Worm (Caenorhabditis elegans) whole organism, young adult: ENCODE measurements around the gene idi-1.
A peak's percentile ranks its signal among the peaks of the same experiment; 100 is the strongest.

Experiments
- B0336.3 ChIP-seq: fragments of 200-800 bp; sonication (Bioruptor generic); IDR thresholded peaks from 2 replicates; pipeline ENCODE4 v1.3.6; 2022; ENCODE audit warnings: missing genetic modification characterization, missing compliant biosample characterization
- F10E7.11 ChIP-seq: sonication (generic microtip); optimal IDR thresholded peaks from 2 replicates; lab custom pipeline; 2017; ENCODE audit warnings: mild to moderate bottlenecking, missing genetic modification characterization, moderate library complexity, missing compliant biosample characterization
- F23B12.7 ChIP-seq: sonication (generic microtip); optimal IDR thresholded peaks from 2 replicates; lab custom pipeline; 2017; ENCODE audit warnings: missing genetic modification characterization, mild to moderate bottlenecking, missing compliant biosample characterization, antibody characterized with exemption, moderate library complexity; ENCODE audit not compliant: insufficient read depth
- F39B2.1 ChIP-seq: fragments of 200-800 bp; sonication (Bioruptor generic); IDR thresholded peaks from 2 replicates; pipeline ENCODE4 v1.3.6; 2022; ENCODE audit warnings: missing genetic modification reagents, missing genetic modification characterization, missing compliant biosample characterization
- F55B11.4 ChIP-seq: sonication (generic microtip); optimal IDR thresholded peaks from 2 replicates; lab custom pipeline; 2016; ENCODE audit warnings: missing compliant biosample characterization, missing genetic modification characterization, borderline replicate concordance; ENCODE audit not compliant: insufficient read depth
- F57C9.4 ChIP-seq: sonication (generic microtip); optimal IDR thresholded peaks from 2 replicates; lab custom pipeline; 2017; ENCODE audit warnings: mild to moderate bottlenecking, missing genetic modification characterization, missing compliant biosample characterization
- Y53G8AR.9 ChIP-seq: fragments of 200-800 bp; sonication (Bioruptor generic); conservative IDR thresholded peaks from 2 replicates; pipeline ENCODE4 v1.3.6; 2022; ENCODE audit warnings: missing genetic modification reagents, missing genetic modification characterization, missing compliant biosample characterization
- Y56A3A.18 ChIP-seq: fragments of 200-800 bp; sonication (Bioruptor generic); IDR thresholded peaks from 2 replicates; pipeline ENCODE4 v1.3.6; 2022; ENCODE audit warnings: missing genetic modification reagents, missing genetic modification characterization, missing compliant biosample characterization
- akir-1 ChIP-seq: fragments of 200-800 bp; sonication (Bioruptor generic); optimal IDR thresholded peaks from 2 replicates; lab custom pipeline; 2018; ENCODE audit warnings: mild to moderate bottlenecking, missing genetic modification characterization, moderate library complexity, missing compliant biosample characterization
- atf-7 ChIP-seq: sonication (generic microtip); optimal IDR thresholded peaks from 2 replicates; lab custom pipeline; 2017; ENCODE audit warnings: mild to moderate bottlenecking, missing genetic modification characterization, missing compliant biosample characterization
- athp-1 ChIP-seq: sonication (generic microtip); optimal IDR thresholded peaks from 2 replicates; lab custom pipeline; 2017; ENCODE audit warnings: mild to moderate bottlenecking, missing genetic modification characterization, missing compliant biosample characterization
- attf-5 ChIP-seq: fragments of 200-800 bp; sonication (Bioruptor generic); optimal IDR thresholded peaks from 2 replicates; lab custom pipeline; 2018; ENCODE audit warnings: mild to moderate bottlenecking, missing genetic modification characterization, missing compliant biosample characterization
- ceh-27 ChIP-seq: fragments of 200-800 bp; sonication (Bioruptor generic); optimal IDR thresholded peaks from 2 replicates; lab custom pipeline; 2018; ENCODE audit warnings: mild to moderate bottlenecking, missing genetic modification characterization, moderate library complexity, missing compliant biosample characterization
- ceh-40 ChIP-seq: fragments of 200-800 bp; sonication (Bioruptor generic); IDR thresholded peaks from 2 replicates; pipeline ENCODE4 v1.3.6; 2022; ENCODE audit warnings: missing genetic modification characterization, missing compliant biosample characterization
- dox-1 ChIP-seq: fragments of 200-800 bp; sonication (Bioruptor generic); IDR thresholded peaks from 2 replicates; pipeline ENCODE4 v1.3.6; 2022; ENCODE audit warnings: missing genetic modification reagents, missing genetic modification characterization, missing compliant biosample characterization
- egl-18 ChIP-seq: fragments of 200-800 bp; sonication (Bioruptor generic); IDR thresholded peaks from 2 replicates; pipeline ENCODE4 v1.3.6; 2022; ENCODE audit warnings: missing genetic modification reagents, missing genetic modification characterization, missing compliant biosample characterization
- fkh-3 ChIP-seq: sonication (generic microtip); optimal IDR thresholded peaks from 2 replicates; lab custom pipeline; 2016; ENCODE audit warnings: mild to moderate bottlenecking, missing genetic modification characterization, missing compliant biosample characterization
- gei-17 ChIP-seq: fragments of 200-800 bp; sonication (Bioruptor generic); optimal IDR thresholded peaks from 2 replicates; lab custom pipeline; 2018; ENCODE audit warnings: mild to moderate bottlenecking, missing genetic modification characterization, missing compliant biosample characterization
- him-1 ChIP-seq: sonication (generic microtip); optimal IDR thresholded peaks from 2 replicates; lab custom pipeline; 2016; ENCODE audit warnings: missing genotype, missing genetic modification reagents, missing genetic modification characterization, missing compliant biosample characterization
- hlh-12 ChIP-seq: sonication (generic microtip); optimal IDR thresholded peaks from 2 replicates; lab custom pipeline; 2016; ENCODE audit warnings: missing genetic modification characterization, missing compliant biosample characterization
- hmg-1.2 ChIP-seq: fragments of 200-800 bp; sonication (Bioruptor generic); IDR thresholded peaks from 2 replicates; pipeline ENCODE4 v1.3.6; 2022; ENCODE audit warnings: missing genetic modification reagents, missing genetic modification characterization, missing compliant biosample characterization
- hrde-1 ChIP-seq: sonication (generic microtip); optimal IDR thresholded peaks from 2 replicates; lab custom pipeline; 2016; ENCODE audit warnings: missing genetic modification characterization, mild to moderate bottlenecking, missing compliant biosample characterization, moderate library complexity, missing genotype, missing genetic modification reagents, borderline replicate concordance
- lin-26 ChIP-seq: fragments of 200-800 bp; sonication (Bioruptor generic); IDR thresholded peaks from 2 replicates; pipeline ENCODE4 v1.3.6; 2022; ENCODE audit warnings: missing genetic modification reagents, missing genetic modification characterization, missing compliant biosample characterization
- lir-1 ChIP-seq: fragments of 200-800 bp; sonication (Bioruptor generic); conservative IDR thresholded peaks from 2 replicates; pipeline ENCODE4 v1.3.6; 2022; ENCODE audit warnings: missing genetic modification reagents, missing genetic modification characterization, missing compliant biosample characterization
- lsy-27 ChIP-seq: sonication (generic microtip); optimal IDR thresholded peaks from 2 replicates; lab custom pipeline; 2017; ENCODE audit warnings: missing genetic modification characterization, mild to moderate bottlenecking, missing compliant biosample characterization, antibody characterized with exemption, missing genotype, borderline replicate concordance; ENCODE audit not compliant: insufficient read depth
- madf-10 ChIP-seq: sonication (generic microtip); optimal IDR thresholded peaks from 2 replicates; lab custom pipeline; 2016; ENCODE audit warnings: mild to moderate bottlenecking, missing genetic modification characterization, missing compliant biosample characterization
- madf-3 ChIP-seq: fragments of 200-800 bp; sonication (Bioruptor generic); IDR thresholded peaks from 2 replicates; pipeline ENCODE4 v1.3.6; 2022; ENCODE audit warnings: missing genetic modification reagents, missing genetic modification characterization, missing compliant biosample characterization
- madf-8 ChIP-seq: fragments of 200-800 bp; sonication (Bioruptor generic); conservative IDR thresholded peaks from 2 replicates; pipeline ENCODE4 v1.3.6; 2022; ENCODE audit warnings: missing genetic modification reagents, missing genetic modification characterization, missing compliant biosample characterization
- nfya-1 ChIP-seq: sonication (generic microtip); optimal IDR thresholded peaks from 2 replicates; lab custom pipeline; 2017; ENCODE audit warnings: antibody characterized with exemption, missing compliant biosample characterization, missing genetic modification characterization, borderline replicate concordance; ENCODE audit not compliant: insufficient read depth
- nfya-2 ChIP-seq: fragments of 200-800 bp; sonication (Bioruptor generic); IDR thresholded peaks from 2 replicates; pipeline ENCODE4 v1.3.6; 2022; ENCODE audit warnings: missing genetic modification reagents, missing genetic modification characterization, missing compliant biosample characterization
- nhr-80 ChIP-seq: sonication (generic microtip); optimal IDR thresholded peaks from 2 replicates; lab custom pipeline; 2016; ENCODE audit warnings: missing genetic modification characterization, missing compliant biosample characterization
- nhr-90 ChIP-seq: sonication (generic microtip); optimal IDR thresholded peaks from 2 replicates; lab custom pipeline; 2016; ENCODE audit warnings: missing genotype, mild to moderate bottlenecking, missing genetic modification characterization, missing compliant biosample characterization
- pbrm-1 ChIP-seq: fragments of 200-800 bp; sonication (Bioruptor generic); IDR thresholded peaks from 2 replicates; pipeline ENCODE4 v1.3.6; 2022; ENCODE audit warnings: missing genetic modification reagents, missing genetic modification characterization, missing compliant biosample characterization
- pha-4 ChIP-seq: fragments of 150-350 bp; sonication (generic microtip); optimal IDR thresholded peaks from 2 replicates; lab custom pipeline; 2014; ENCODE audit warnings: missing biosample characterization, missing genetic modification reagents, missing genetic modification characterization
- rec-8 ChIP-seq, 2 experiments: sonication (generic microtip); optimal IDR thresholded peaks; 2 replicates each; lab custom pipeline; 2016; ENCODE audit warnings: mild to moderate bottlenecking in 2 of 2, missing genetic modification characterization in 2 of 2, missing genetic modification reagents in 2 of 2, missing genotype in 2 of 2, missing biosample characterization in 1 of 2, missing compliant biosample characterization in 1 of 2, moderate library complexity in 1 of 2
- sdz-38 ChIP-seq: sonication (generic microtip); optimal IDR thresholded peaks from 2 replicates; lab custom pipeline; 2016; ENCODE audit warnings: missing genotype, missing genetic modification characterization, missing compliant biosample characterization
- snpc-1.1 ChIP-seq: sonication (generic microtip); optimal IDR thresholded peaks from 2 replicates; lab custom pipeline; 2017; ENCODE audit warnings: missing genetic modification characterization, mild to moderate bottlenecking, missing compliant biosample characterization, antibody characterized with exemption, moderate library complexity, missing genotype, missing genetic modification reagents; ENCODE audit not compliant: insufficient read depth
- snpc-3.4 ChIP-seq: sonication (generic microtip); optimal IDR thresholded peaks from 2 replicates; lab custom pipeline; 2017; ENCODE audit warnings: missing genetic modification characterization, mild to moderate bottlenecking, missing compliant biosample characterization, antibody characterized with exemption, moderate library complexity, missing genotype, missing genetic modification reagents
- somi-1 ChIP-seq: fragments of 200-800 bp; sonication (Bioruptor generic); optimal IDR thresholded peaks from 2 replicates; lab custom pipeline; 2018; ENCODE audit warnings: mild to moderate bottlenecking, missing genetic modification characterization, missing compliant biosample characterization
- sptf-2 ChIP-seq: fragments of 200-800 bp; sonication (Bioruptor generic); optimal IDR thresholded peaks from 2 replicates; lab custom pipeline; 2018; ENCODE audit warnings: mild to moderate bottlenecking, missing genetic modification characterization, missing compliant biosample characterization
- tbp1 ChIP-seq: fragments of 200-800 bp; sonication (Bioruptor generic); optimal IDR thresholded peaks from 2 replicates; lab custom pipeline; 2018; ENCODE audit warnings: mild to moderate bottlenecking, missing genetic modification characterization, missing compliant biosample characterization
- tbx-9 ChIP-seq: sonication (generic microtip); optimal IDR thresholded peaks from 2 replicates; lab custom pipeline; 2016; ENCODE audit warnings: borderline replicate concordance, missing genetic modification characterization, inconsistent platforms, missing compliant biosample characterization
- tlf-1 ChIP-seq: fragments of 200-800 bp; sonication (Bioruptor generic); optimal IDR thresholded peaks from 2 replicates; lab custom pipeline; 2018; ENCODE audit warnings: mild to moderate bottlenecking, missing genetic modification characterization, missing compliant biosample characterization
- unc-62 ChIP-seq: fragments of 150-350 bp; optimal IDR thresholded peaks from 2 replicates; lab custom pipeline; 2014; ENCODE audit warnings: missing biosample characterization, missing genetic modification reagents, missing genetic modification characterization
- ztf-25 ChIP-seq: fragments of 200-800 bp; sonication (Bioruptor generic); IDR thresholded peaks from 2 replicates; pipeline ENCODE4 v1.3.6; 2022; ENCODE audit warnings: missing genetic modification reagents, missing genetic modification characterization, missing compliant biosample characterization
- ztf-26 ChIP-seq: sonication (generic microtip); optimal IDR thresholded peaks from 2 replicates; lab custom pipeline; 2017; ENCODE audit warnings: missing genetic modification characterization, missing compliant biosample characterization
- ztf-6 ChIP-seq: fragments of 200-800 bp; sonication (Bioruptor generic); IDR thresholded peaks from 2 replicates; pipeline ENCODE4 v1.3.6; 2022; ENCODE audit warnings: missing genetic modification reagents, missing genetic modification characterization, missing compliant biosample characterization

idi-1 gene

ce11 chrIII:8121923-8122322 is 30.4 kb downstream of the idi-1 start:
- no peak for TF ChIP-seq snpc-3.4 (tag; lab: Kevin White, UChicago)
- TF ChIP-seq gei-17 (GFP tag; lab: Kevin White, UChicago): no peak
- no peak for TF ChIP-seq athp-1 (tag; lab: Kevin White, UChicago)
- TF ChIP-seq F55B11.4 (tag; lab: Kevin White, UChicago): no peak
- no peak for TF ChIP-seq egl-18
- TF ChIP-seq madf-3 (GFP tag; lab: Robert Waterston, UW): no peak
- no peak for TF ChIP-seq lin-26 (GFP tag; lab: Robert Waterston, UW)
- no peak for TF ChIP-seq rec-8 (tag; optimal IDR thresholded peaks at IDR 0.05; lab: Kevin White, UChicago)
- no peak for TF ChIP-seq tlf-1 (GFP tag; lab: Kevin White, UChicago)
- no peak for TF ChIP-seq tbx-9

ce11 chrIII:8124323-8124722 is 32.8 kb downstream of the idi-1 start:
- TF ChIP-seq pha-4: no peak
- TF ChIP-seq madf-8 (GFP tag; lab: Robert Waterston, UW): no peak
- no peak for TF ChIP-seq hlh-12 (tag; lab: Kevin White, UChicago)
- peak; percentile 4 for TF ChIP-seq tbp1 (GFP tag; lab: Kevin White, UChicago)
- no peak for TF ChIP-seq ztf-6
- no peak for TF ChIP-seq unc-62 (GFP tag; lab: Kevin White, UChicago)
- TF ChIP-seq nhr-90: no peak
- no peak for TF ChIP-seq dox-1 (GFP tag; lab: Robert Waterston, UW)
- no peak for TF ChIP-seq ceh-40 (GFP tag; lab: Robert Waterston, UW)
- TF ChIP-seq gei-17 (GFP tag; lab: Kevin White, UChicago): no peak
- no peak for TF ChIP-seq sptf-2 (GFP tag; lab: Kevin White, UChicago)
- TF ChIP-seq hmg-1.2 (GFP tag; lab: Robert Waterston, UW): peak; percentile 63; the same call in 1 of the 2 replicates
- no peak for TF ChIP-seq snpc-1.1 (tag; lab: Kevin White, UChicago)
- no peak for TF ChIP-seq atf-7 (tag; lab: Kevin White, UChicago)
- TF ChIP-seq hrde-1 (tag; lab: Kevin White, UChicago): no peak
- TF ChIP-seq ztf-25 (GFP tag; lab: Robert Waterston, UW): no peak
- no peak for TF ChIP-seq fkh-3
- no peak for TF ChIP-seq sdz-38 (tag; lab: Kevin White, UChicago)
- TF ChIP-seq nhr-80 (tag; lab: Kevin White, UChicago): peak; percentile 62
- TF ChIP-seq lsy-27 (tag; lab: Kevin White, UChicago): no peak
- TF ChIP-seq lir-1 (GFP tag; lab: Robert Waterston, UW): no peak
- no peak for TF ChIP-seq nfya-2 (GFP tag; lab: Robert Waterston, UW)
- no peak for TF ChIP-seq B0336.3 (GFP tag; lab: Robert Waterston, UW)
- TF ChIP-seq attf-5 (GFP tag; lab: Kevin White, UChicago): peak; percentile 9
- TF ChIP-seq F39B2.1: no peak
- TF ChIP-seq Y53G8AR.9: no peak
- TF ChIP-seq F23B12.7 (tag; lab: Kevin White, UChicago): peak; percentile 54
- TF ChIP-seq Y56A3A.18: no peak
- no peak for TF ChIP-seq ceh-27 (GFP tag; lab: Kevin White, UChicago)
- TF ChIP-seq pbrm-1 (GFP tag; lab: Robert Waterston, UW): no peak
- TF ChIP-seq him-1: no peak
- no peak for TF ChIP-seq F57C9.4 (tag; lab: Kevin White, UChicago)
- TF ChIP-seq akir-1 (GFP tag; lab: Kevin White, UChicago): no peak
- TF ChIP-seq nfya-1: no peak
- TF ChIP-seq somi-1 (GFP tag; lab: Kevin White, UChicago): peak; percentile 34
- no peak for TF ChIP-seq madf-10 (tag; lab: Kevin White, UChicago)
- no peak for TF ChIP-seq ztf-26 (tag; lab: Kevin White, UChicago)
- TF ChIP-seq F10E7.11 (tag; lab: Kevin White, UChicago): no peak
